Fruit fly (Drosophila melanogaster) whole organism, embryonic: Measurements from ENCODE around the gene kin17.

Experiments
- Blimp-1 ChIP-seq: fragments of 200-800 bp; sonication (Bioruptor generic); optimal IDR thresholded peaks from 3 replicates; lab custom pipeline; 2018; ENCODE audit warnings: missing biosample characterization, missing genetic modification characterization, mild to moderate bottlenecking, moderate library complexity, missing genetic modification reagents
- CG10147 ChIP-seq: fragments of 200-800 bp; sonication (Bioruptor generic); optimal IDR thresholded peaks from 2 replicates; lab custom pipeline; 2019; ENCODE audit warnings: missing biosample characterization, mild to moderate bottlenecking, missing genetic modification characterization, moderate library complexity
- CG10462 ChIP-seq: fragments of 200-800 bp; sonication (Bioruptor generic); optimal IDR thresholded peaks from 2 replicates; lab custom pipeline; 2016; ENCODE audit warnings: missing biosample characterization, missing genetic modification characterization
- CG10654 ChIP-seq: fragments of 200-800 bp; sonication (Bioruptor generic); optimal IDR thresholded peaks from 2 replicates; lab custom pipeline; 2016; ENCODE audit warnings: missing biosample characterization, missing genetic modification characterization
- CG11456 ChIP-seq: fragments of 200-800 bp; sonication (Bioruptor generic); IDR thresholded peaks from 3 replicates; pipeline ENCODE4 v1.3.6; 2022; ENCODE audit warnings: missing biosample characterization, missing genetic modification characterization
- CG12219 ChIP-seq: fragments of 200-800 bp; sonication (Bioruptor generic); optimal IDR thresholded peaks from 3 replicates; lab custom pipeline; 2018; ENCODE audit warnings: missing biosample characterization, mild to moderate bottlenecking, missing genetic modification characterization
- CG15601 ChIP-seq: fragments of 200-800 bp; sonication (Bioruptor generic); optimal IDR thresholded peaks from 3 replicates; lab custom pipeline; 2019; ENCODE audit warnings: missing biosample characterization, mild to moderate bottlenecking, missing genetic modification characterization, moderate library complexity
- CG17359 ChIP-seq: fragments of 200-800 bp; sonication (Bioruptor generic); optimal IDR thresholded peaks from 3 replicates; lab custom pipeline; 2018; ENCODE audit warnings: missing biosample characterization, mild to moderate bottlenecking, missing genetic modification characterization, moderate library complexity
- CG18599 ChIP-seq: fragments of 200-800 bp; sonication (Bioruptor generic); optimal IDR thresholded peaks from 3 replicates; lab custom pipeline; 2017; ENCODE audit warnings: missing biosample characterization, missing genetic modification characterization, mild to moderate bottlenecking, moderate library complexity, missing genetic modification reagents
- CG18619 ChIP-seq: fragments of 200-800 bp; sonication (Bioruptor generic); optimal IDR thresholded peaks from 3 replicates; lab custom pipeline; 2017; ENCODE audit warnings: missing biosample characterization, mild to moderate bottlenecking, missing genetic modification characterization
- CG2116 ChIP-seq: fragments of 200-800 bp; sonication (Bioruptor generic); optimal IDR thresholded peaks from 3 replicates; lab custom pipeline; 2018; ENCODE audit warnings: missing biosample characterization, mild to moderate bottlenecking, missing genetic modification characterization
- CG2120 ChIP-seq: fragments of 200-800 bp; sonication (Bioruptor generic); optimal IDR thresholded peaks from 3 replicates; lab custom pipeline; 2016; ENCODE audit warnings: missing biosample characterization, missing genetic modification characterization
- CG30020 ChIP-seq: fragments of 200-800 bp; optimal IDR thresholded peaks from 2 replicates; lab custom pipeline; 2019; ENCODE audit warnings: missing biosample characterization, mild to moderate bottlenecking, missing genetic modification characterization, moderate library complexity
- CG34422 ChIP-seq: fragments of 200-800 bp; sonication (Bioruptor generic); IDR thresholded peaks from 3 replicates; pipeline ENCODE4 v1.3.6; 2022; ENCODE audit warnings: missing biosample characterization, missing genetic modification characterization
- CG3995 ChIP-seq: fragments of 200-800 bp; sonication (Bioruptor generic); optimal IDR thresholded peaks from 3 replicates; lab custom pipeline; 2016; ENCODE audit warnings: missing biosample characterization, missing genetic modification characterization
- CG43689 ChIP-seq: fragments of 200-800 bp; sonication (Bioruptor generic); IDR thresholded peaks from 2 replicates; pipeline ENCODE4 v1.3.6; 2022; ENCODE audit warnings: missing biosample characterization, missing genetic modification characterization
- CG4404 ChIP-seq: fragments of 200-800 bp; sonication (Bioruptor generic); IDR thresholded peaks from 2 replicates; pipeline ENCODE4 v1.3.6; 2022; ENCODE audit warnings: missing biosample characterization, missing genetic modification characterization
- CG4707 ChIP-seq: fragments of 200-800 bp; sonication (Bioruptor generic); optimal IDR thresholded peaks from 2 replicates; lab custom pipeline; 2018; ENCODE audit warnings: missing biosample characterization, mild to moderate bottlenecking, missing genetic modification characterization, moderate library complexity
- CG6765 ChIP-seq: fragments of 200-800 bp; sonication (Bioruptor generic); optimal IDR thresholded peaks from 3 replicates; lab custom pipeline; 2017; ENCODE audit warnings: missing biosample characterization, mild to moderate bottlenecking, missing genetic modification characterization
- CG8089 ChIP-seq: fragments of 200-800 bp; sonication (Bioruptor generic); optimal IDR thresholded peaks from 3 replicates; lab custom pipeline; 2016; ENCODE audit warnings: missing biosample characterization, missing genetic modification characterization
- CG9215 ChIP-seq: fragments of 200-800 bp; sonication (Bioruptor generic); IDR thresholded peaks from 2 replicates; pipeline ENCODE4 v1.3.6; 2022; ENCODE audit warnings: missing biosample characterization, missing genetic modification characterization
- CG9876 ChIP-seq: fragments of 200-800 bp; sonication (Bioruptor generic); optimal IDR thresholded peaks from 2 replicates; lab custom pipeline; 2016; ENCODE audit warnings: missing biosample characterization, missing genetic modification characterization
- Drgx ChIP-seq: fragments of 200-800 bp; sonication (Bioruptor generic); IDR thresholded peaks from 2 replicates; pipeline ENCODE4 v1.3.6; 2022; ENCODE audit warnings: missing biosample characterization, missing genetic modification characterization
- Gsc ChIP-seq: fragments of 200-800 bp; sonication (Bioruptor generic); IDR thresholded peaks from 2 replicates; pipeline ENCODE4 v1.3.6; 2022; ENCODE audit warnings: missing biosample characterization, missing genetic modification characterization
- Hmx ChIP-seq: fragments of 200-800 bp; sonication (Bioruptor generic); optimal IDR thresholded peaks from 2 replicates; lab custom pipeline; 2016; ENCODE audit warnings: missing biosample characterization, missing genetic modification characterization
- Hr39 ChIP-seq: fragments of >200 bp; optimal IDR thresholded peaks from 2 replicates; lab custom pipeline; 2017
- MTF-1 ChIP-seq: fragments of 200-800 bp; sonication (Bioruptor generic); optimal IDR thresholded peaks from 2 replicates; lab custom pipeline; 2018; ENCODE audit warnings: missing biosample characterization, mild to moderate bottlenecking, missing genetic modification characterization, borderline replicate concordance
- Mad ChIP-seq: fragments of 200-800 bp; sonication (Bioruptor generic); optimal IDR thresholded peaks from 2 replicates; lab custom pipeline; 2016; ENCODE audit warnings: missing biosample characterization, missing genetic modification characterization
- Ravus ChIP-seq: fragments of 200-800 bp; sonication (Bioruptor generic); IDR thresholded peaks from 2 replicates; pipeline ENCODE4 v1.3.6; 2022; ENCODE audit warnings: missing biosample characterization, missing genetic modification characterization
- Side ChIP-seq: fragments of 200-800 bp; sonication (Bioruptor generic); optimal IDR thresholded peaks from 2 replicates; lab custom pipeline; 2016; ENCODE audit warnings: missing biosample characterization, missing genetic modification characterization
- Usf ChIP-seq: fragments of 200-800 bp; sonication (Bioruptor generic); optimal IDR thresholded peaks from 2 replicates; lab custom pipeline; 2017; ENCODE audit warnings: missing genotype, missing biosample characterization, missing genetic modification characterization
- YL-1 ChIP-seq: fragments of 200-800 bp; sonication (Bioruptor generic); optimal IDR thresholded peaks from 3 replicates; lab custom pipeline; 2017; ENCODE audit warnings: missing biosample characterization, mild to moderate bottlenecking, missing genetic modification characterization
- ab ChIP-seq: fragments of 200-800 bp; sonication (Bioruptor generic); optimal IDR thresholded peaks from 2 replicates; lab custom pipeline; 2016; ENCODE audit warnings: missing biosample characterization, missing genetic modification characterization
- ash1 ChIP-seq: fragments of 200-800 bp; sonication (Bioruptor generic); optimal IDR thresholded peaks from 2 replicates; lab custom pipeline; 2018; ENCODE audit warnings: missing biosample characterization, mild to moderate bottlenecking, missing genetic modification characterization
- cad ChIP-seq: fragments of >200 bp; optimal IDR thresholded peaks from 2 replicates; lab custom pipeline; 2017; ENCODE audit warnings: missing biosample characterization, missing genetic modification characterization
- cg ChIP-seq: fragments of 200-800 bp; sonication (Bioruptor generic); optimal IDR thresholded peaks from 3 replicates; lab custom pipeline; 2019; ENCODE audit warnings: missing biosample characterization, mild to moderate bottlenecking, missing genetic modification characterization, moderate library complexity
- chif ChIP-seq, 2 experiments: fragments of 200-800 bp; sonication (Bioruptor generic); optimal IDR thresholded peaks; 3 replicates each; lab custom pipeline; 2016; ENCODE audit warnings: missing biosample characterization in 2 of 2, missing genetic modification characterization in 2 of 2
- dati ChIP-seq: fragments of 200-800 bp; sonication (Bioruptor generic); IDR thresholded peaks from 2 replicates; pipeline ENCODE4 v1.3.6; 2022; ENCODE audit warnings: missing biosample characterization, missing genetic modification characterization
- ems ChIP-seq: fragments of 200-800 bp; sonication (Bioruptor generic); optimal IDR thresholded peaks from 3 replicates; lab custom pipeline; 2016; ENCODE audit warnings: missing biosample characterization, missing genetic modification characterization
- fd96Cb ChIP-seq: fragments of 200-800 bp; sonication (Bioruptor generic); optimal IDR thresholded peaks from 2 replicates; lab custom pipeline; 2018; ENCODE audit warnings: missing biosample characterization, mild to moderate bottlenecking, missing genetic modification characterization, moderate library complexity
- fu2 ChIP-seq: fragments of 200-800 bp; sonication (Bioruptor generic); optimal IDR thresholded peaks from 2 replicates; lab custom pipeline; 2016; ENCODE audit warnings: missing biosample characterization, missing genetic modification characterization
- luna ChIP-seq: fragments of 200-800 bp; sonication (Bioruptor generic); optimal IDR thresholded peaks from 2 replicates; lab custom pipeline; 2016; ENCODE audit warnings: missing biosample characterization, missing genetic modification characterization
- mam ChIP-seq: fragments of 200-800 bp; sonication (Bioruptor generic); optimal IDR thresholded peaks from 3 replicates; lab custom pipeline; 2016; ENCODE audit warnings: missing biosample characterization, missing genetic modification characterization
- nerfin-1 ChIP-seq: fragments of 200-800 bp; sonication (Bioruptor generic); optimal IDR thresholded peaks from 3 replicates; lab custom pipeline; 2019; ENCODE audit warnings: missing biosample characterization, mild to moderate bottlenecking, missing genetic modification characterization, moderate library complexity
- pan ChIP-seq, 4 experiments: fragments of >200 bp in 3 of 4; fragments of 200-800 bp in 1 of 4; sonication (Bioruptor generic) in 1 of 4; optimal IDR thresholded peaks in 3 of 4; IDR thresholded peaks in 1 of 4; 2 replicates each; pipeline versions ENCODE4 v1.3.6 to Lab custom; 2017 to 2022; ENCODE audit warnings: missing biosample characterization in 2 of 4, missing genetic modification characterization in 2 of 4, mixed read lengths in 1 of 4
- psq ChIP-seq: fragments of 200-800 bp; sonication (Bioruptor generic); optimal IDR thresholded peaks from 2 replicates; lab custom pipeline; 2017; ENCODE audit warnings: missing biosample characterization, missing genetic modification characterization
- sima ChIP-seq: fragments of 200-800 bp; sonication (Bioruptor generic); optimal IDR thresholded peaks from 2 replicates; lab custom pipeline; 2016; ENCODE audit warnings: missing biosample characterization, missing genetic modification characterization
- ttk ChIP-seq: fragments of 200-800 bp; sonication (Bioruptor generic); IDR thresholded peaks from 2 replicates; pipeline ENCODE4 v2.1.2; 2022; ENCODE audit warnings: missing biosample characterization, missing genetic modification characterization
- unpg ChIP-seq: fragments of 200-800 bp; sonication (Bioruptor generic); optimal IDR thresholded peaks from 3 replicates; lab custom pipeline; 2018; ENCODE audit warnings: missing biosample characterization, mild to moderate bottlenecking, missing genetic modification characterization, moderate library complexity
- vfl ChIP-seq: fragments of 200-800 bp; sonication (Bioruptor generic); optimal IDR thresholded peaks from 2 replicates; lab custom pipeline; 2016; ENCODE audit warnings: missing biosample characterization, missing genetic modification characterization

kin17 gene

dm6 chr3L:20402665-20403492, 46.3 kb downstream of the kin17 start (continued):
- no peak for TF ChIP-seq ems (GFP tag; lab: Kevin White, UChicago)
- TF ChIP-seq pan (optimal IDR thresholded peaks at IDR 0.05; lab: Kevin White, UChicago) = no peak
- no peak for TF ChIP-seq pan (GFP tag; optimal IDR thresholded peaks at IDR 0.05 in 1 of 2, IDR thresholded peaks at IDR 0.05 in 1 of 2)
- no peak for TF ChIP-seq CG4707 (GFP tag; lab: Kevin White, UChicago)
- no peak for TF ChIP-seq CG34422 (GFP tag; lab: Robert Waterston, UW)
- TF ChIP-seq ttk = no peak
- no peak for TF ChIP-seq Ravus (GFP tag; lab: Robert Waterston, UW)
- TF ChIP-seq Gsc = no peak
- TF ChIP-seq CG10147 (GFP tag; lab: Kevin White, UChicago) = no peak
- TF ChIP-seq CG8089 (GFP tag; lab: Kevin White, UChicago) = no peak
- TF ChIP-seq YL-1 (GFP tag; lab: Kevin White, UChicago) = no peak
- TF ChIP-seq CG17359 (tag; lab: Kevin White, UChicago) = no peak
- TF ChIP-seq ab (GFP tag; lab: Kevin White, UChicago) = no peak
- TF ChIP-seq CG2120 (GFP tag; lab: Kevin White, UChicago) = no peak
- TF ChIP-seq Mad (GFP tag; lab: Kevin White, UChicago) = peak; percentile 23
- no peak for TF ChIP-seq Hmx
- TF ChIP-seq CG9876 (GFP tag; lab: Kevin White, UChicago) = no peak
- peak in 1 of 2 experiments; percentile 57 for TF ChIP-seq chif (GFP tag; optimal IDR thresholded peaks at IDR 0.05; lab: Kevin White, UChicago)
- peak; percentile 66 for TF ChIP-seq CG2116
- no peak for TF ChIP-seq sima
- no peak for TF ChIP-seq CG9215 (GFP tag; lab: Robert Waterston, UW)
- TF ChIP-seq psq (GFP tag; lab: Kevin White, UChicago) = no peak
- no peak for TF ChIP-seq CG15601
- no peak for TF ChIP-seq CG11456 (GFP tag; lab: Robert Waterston, UW)
- TF ChIP-seq ash1 (GFP tag; lab: Kevin White, UChicago) = no peak
- TF ChIP-seq cg = no peak
- no peak for TF ChIP-seq Side (GFP tag; lab: Kevin White, UChicago)
- TF ChIP-seq Blimp-1 (GFP tag; lab: Kevin White, UChicago) = no peak
- peak; percentile 64 for TF ChIP-seq cad (GFP tag; lab: Kevin White, UChicago)
- TF ChIP-seq CG30020 (tag; lab: Kevin White, UChicago) = no peak
- no peak for TF ChIP-seq Drgx (GFP tag; lab: Robert Waterston, UW)
- TF ChIP-seq CG12219 (GFP tag; lab: Kevin White, UChicago) = no peak
- TF ChIP-seq vfl = no peak
- TF ChIP-seq luna (GFP tag; lab: Kevin White, UChicago) = no peak
- no peak for TF ChIP-seq dati (GFP tag; lab: Robert Waterston, UW)
- TF ChIP-seq CG18599 (GFP tag; lab: Kevin White, UChicago) = no peak
- no peak for TF ChIP-seq nerfin-1 (tag; lab: Kevin White, UChicago)
- TF ChIP-seq CG10462 (GFP tag; lab: Kevin White, UChicago) = no peak
- no peak for TF ChIP-seq MTF-1
- TF ChIP-seq fu2 = no peak
- TF ChIP-seq CG18619 (GFP tag; lab: Kevin White, UChicago) = no peak
- no peak for TF ChIP-seq mam (GFP tag; lab: Kevin White, UChicago)
- TF ChIP-seq Hr39 = no peak
- TF ChIP-seq unpg (GFP tag; lab: Kevin White, UChicago) = peak; percentile 27
- no peak for TF ChIP-seq CG6765 (GFP tag; lab: Kevin White, UChicago)
- TF ChIP-seq Usf (GFP tag; lab: Kevin White, UChicago) = peak; percentile 44
- TF ChIP-seq fd96Cb (tag; lab: Kevin White, UChicago) = peak; percentile 12
- no peak for TF ChIP-seq CG10654 (GFP tag; lab: Kevin White, UChicago)
- TF ChIP-seq CG43689 = no peak
- TF ChIP-seq CG3995 (GFP tag; lab: Kevin White, UChicago) = no peak
- peak; percentile 87 for TF ChIP-seq CG4404 (GFP tag; lab: Robert Waterston, UW)
